Worm (Caenorhabditis elegans): ENCODE results near the gene T26A5.6.
A peak's percentile ranks its signal among the peaks of the same experiment; 100 is the strongest.

Gene T26A5.6

DNA sequence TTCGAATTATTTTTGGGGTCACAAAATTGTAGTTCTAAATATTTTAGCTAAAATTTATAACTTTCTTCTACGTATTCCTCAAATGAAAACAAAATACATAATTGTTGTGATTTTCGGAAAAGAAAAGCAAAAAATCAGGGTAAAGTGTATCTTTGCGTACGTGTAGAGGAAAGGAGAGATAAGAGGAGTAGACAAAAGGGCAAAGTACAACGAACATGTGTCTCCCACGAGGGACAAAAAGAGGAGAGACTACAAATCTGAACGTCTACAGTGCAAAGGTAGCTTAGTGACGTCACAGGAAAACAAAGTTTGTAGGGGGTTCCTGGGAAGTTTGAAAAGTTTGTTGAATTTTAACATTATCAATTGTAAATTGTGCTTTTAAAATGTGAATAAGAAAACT is 3.0 kb downstream of the T26A5.6 start (continued):
- TF ChIP-seq lin-15B (tag; optimal IDR thresholded peaks at IDR 0.05) (no peak), egl-5 (tag; optimal IDR thresholded peaks at IDR 0.05) (no peak)

DNA sequence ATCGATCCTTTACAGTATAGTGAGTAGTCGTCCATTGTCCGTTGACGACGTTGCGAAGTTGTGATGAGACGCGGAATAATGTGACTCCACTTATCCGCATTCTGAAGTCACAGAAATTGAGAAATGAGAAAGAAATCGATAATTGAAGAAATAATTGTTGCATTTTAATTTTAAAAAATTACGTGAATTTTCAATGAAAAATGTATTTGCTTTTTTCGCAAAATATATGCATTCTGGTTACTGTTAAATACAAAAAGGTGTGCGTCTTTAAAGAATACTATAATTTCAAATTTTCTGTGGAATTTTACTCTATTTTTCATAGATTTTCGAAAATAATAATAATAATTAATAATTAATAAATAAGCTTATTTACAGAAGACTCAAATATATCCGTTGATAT is 3.7 kb downstream of the T26A5.6 start, which contains the start of gene let-721:
Gene let-721, minus strand, starts transcription at position 101 of the 400 bp plus-strand sequence.
- no peak for TF ChIP-seq nhr-43 (tag; optimal IDR thresholded peaks at IDR 0.05; ENCODE audit: poor library complexity, severe bottlenecking)
- no peak for TF ChIP-seq hmg-11 (tag; optimal IDR thresholded peaks at IDR 0.05)
- TF ChIP-seq aly-2 (tag; optimal IDR thresholded peaks at IDR 0.05), result no peak
- TF ChIP-seq egl-27 (tag; optimal IDR thresholded peaks at IDR 0.05), result no peak
- TF ChIP-seq lin-39 (tag; optimal IDR thresholded peaks at IDR 0.05), result no peak
- TF ChIP-seq unc-62 (GFP tag; optimal IDR thresholded peaks at IDR 0.05), result no peak
- TF ChIP-seq R02D3.7 (tag; optimal IDR thresholded peaks at IDR 0.05), result no peak
- no peak for TF ChIP-seq nhr-25 (tag; optimal IDR thresholded peaks at IDR 0.05)
- no peak for TF ChIP-seq ceh-82 (tag; optimal IDR thresholded peaks at IDR 0.05)
- TF ChIP-seq zag-1 (tag; optimal IDR thresholded peaks at IDR 0.05), result no peak
- TF ChIP-seq nhr-77 (tag; optimal IDR thresholded peaks at IDR 0.05), result no peak
- TF ChIP-seq snpc-4 (tag; optimal IDR thresholded peaks at IDR 0.05), result no peak
- TF ChIP-seq nhr-11 (tag; optimal IDR thresholded peaks at IDR 0.05), result no peak
- no peak for TF ChIP-seq jun-1 (tag; optimal IDR thresholded peaks at IDR 0.05)
- no peak for TF ChIP-seq unc-39 (tag; optimal IDR thresholded peaks at IDR 0.05)
- no peak for TF ChIP-seq egl-5 (tag; optimal IDR thresholded peaks at IDR 0.05)
- TF ChIP-seq mdl-1 (tag; optimal IDR thresholded peaks at IDR 0.05), result no peak
- TF ChIP-seq fos-1 (tag; optimal IDR thresholded peaks at IDR 0.05), result no peak
- TF ChIP-seq sea-2 (GFP tag; optimal IDR thresholded peaks at IDR 0.05), result no peak
- TF ChIP-seq nhr-237 (tag; optimal IDR thresholded peaks at IDR 0.05), result no peak

DNA sequence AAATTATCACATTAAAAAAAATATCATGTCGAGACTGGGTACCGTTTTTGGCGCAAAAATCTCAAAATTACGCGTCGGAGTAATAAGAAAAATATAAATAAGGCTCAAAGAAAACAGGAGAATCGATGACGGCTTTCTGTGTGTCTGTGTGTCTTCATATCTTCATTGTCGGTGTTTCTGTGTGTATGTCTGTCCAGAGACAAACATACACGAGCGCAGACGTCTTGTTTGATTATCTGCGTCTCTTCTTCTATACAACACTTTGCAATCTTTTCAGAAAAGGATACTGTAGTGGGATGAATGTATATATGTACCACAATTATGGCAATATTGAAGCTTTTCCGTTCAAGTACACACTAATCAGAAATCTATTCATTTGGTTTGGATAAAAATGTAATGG is 6.2 kb downstream of the T26A5.6 start, which contains the start of gene C05D11.13:
Gene C05D11.13, minus strand, starts transcription at position 252 of the 400 bp plus-strand sequence.
- peak; percentile 64 for TF ChIP-seq elt-2 (tag; optimal IDR thresholded peaks at IDR 0.05)
- TF ChIP-seq nhr-237 (tag; optimal IDR thresholded peaks at IDR 0.05), result no peak
- peak; percentile 14 for TF ChIP-seq tbx-2 (tag; optimal IDR thresholded peaks at IDR 0.05)
- TF ChIP-seq nhr-43 (tag; optimal IDR thresholded peaks at IDR 0.05; ENCODE audit: poor library complexity, severe bottlenecking), result peak; percentile 76
- no peak for TF ChIP-seq sea-2 (GFP tag; optimal IDR thresholded peaks at IDR 0.05)
- TF ChIP-seq elt-1 (tag; optimal IDR thresholded peaks at IDR 0.05), result no peak
- peak; percentile 2 for TF ChIP-seq lin-15B (tag; optimal IDR thresholded peaks at IDR 0.05)
- TF ChIP-seq nhr-25 (tag; optimal IDR thresholded peaks at IDR 0.05), result peak; percentile 45
- TF ChIP-seq mdl-1 (tag; optimal IDR thresholded peaks at IDR 0.05), result no peak
- TF ChIP-seq snpc-4 (tag; optimal IDR thresholded peaks at IDR 0.05), result peak; percentile 50
- peak; percentile 26 for TF ChIP-seq lin-39 (tag; optimal IDR thresholded peaks at IDR 0.05)
- no peak for TF ChIP-seq nhr-11 (tag; optimal IDR thresholded peaks at IDR 0.05)
- TF ChIP-seq pha-4 (tag; optimal IDR thresholded peaks at IDR 0.05), result peak; percentile 86
- peak; percentile 77 for TF ChIP-seq ama-1 (optimal IDR thresholded peaks at IDR 0.05)
- peak; percentile 78 for TF ChIP-seq nfya-1 (tag; optimal IDR thresholded peaks at IDR 0.05; ENCODE audit: insufficient read depth)
- TF ChIP-seq daf-12 (tag; optimal IDR thresholded peaks at IDR 0.05), result no peak
- peak; percentile 65 for TF ChIP-seq nhr-23 (tag; optimal IDR thresholded peaks at IDR 0.05)
- no peak for TF ChIP-seq ceh-16 (tag; optimal IDR thresholded peaks at IDR 0.05)
- peak; percentile 33 for TF ChIP-seq pqm-1 (tag; optimal IDR thresholded peaks at IDR 0.05)
- peak; percentile 67 for TF ChIP-seq hmg-11 (tag; optimal IDR thresholded peaks at IDR 0.05)

ce11 chrIII:6442305-6443125 is 8.0 kb downstream of the T26A5.6 start, which contains the start of gene mel-32:
Gene mel-32 (minus strand): TSS chrIII:6443000.
- TF ChIP-seq pha-4 (tag; optimal IDR thresholded peaks at IDR 0.05), result peak; percentile 48
- peak; percentile 15 for TF ChIP-seq ceh-28 (tag; optimal IDR thresholded peaks at IDR 0.05)
- no peak for TF ChIP-seq nhr-12 (tag; optimal IDR thresholded peaks at IDR 0.05)
- TF ChIP-seq elt-2 (tag; optimal IDR thresholded peaks at IDR 0.05), result peak; percentile 84
- no peak for TF ChIP-seq nhr-23 (tag; optimal IDR thresholded peaks at IDR 0.05)
- TF ChIP-seq ama-1 (optimal IDR thresholded peaks at IDR 0.05), result peak; percentile 22
- TF ChIP-seq lin-15B (tag; optimal IDR thresholded peaks at IDR 0.05), result peak; percentile 16
- no peak for TF ChIP-seq unc-62 (GFP tag; optimal IDR thresholded peaks at IDR 0.05)
- TF ChIP-seq elt-3 (tag; optimal IDR thresholded peaks at IDR 0.05), result no peak
- no peak for TF ChIP-seq ceh-82 (tag; optimal IDR thresholded peaks at IDR 0.05)
- TF ChIP-seq pqm-1 (tag; optimal IDR thresholded peaks at IDR 0.05), result peak; percentile 67
